Fruit fly (Drosophila melanogaster) whole organism, embryonic: ENCODE results near the gene Dsp1.

Source experiments
- Atf-2 ChIP-seq: fragments of 200-800 bp; sonication (Bioruptor generic); optimal IDR thresholded peaks from 2 replicates; lab custom pipeline; 2016; ENCODE audit warnings: missing biosample characterization, missing genetic modification characterization
- Bteb2 ChIP-seq: fragments of 200-800 bp; sonication (Bioruptor generic); optimal IDR thresholded peaks from 2 replicates; lab custom pipeline; 2016; ENCODE audit warnings: missing biosample characterization, missing genetic modification characterization
- CG10267 ChIP-seq: fragments of 200-800 bp; sonication (Bioruptor generic); optimal IDR thresholded peaks from 2 replicates; lab custom pipeline; 2018; ENCODE audit warnings: missing biosample characterization, mild to moderate bottlenecking, missing genetic modification characterization, moderate library complexity
- CG12299 ChIP-seq: fragments of 200-800 bp; sonication (Bioruptor generic); optimal IDR thresholded peaks from 2 replicates; lab custom pipeline; 2018; ENCODE audit warnings: missing biosample characterization, mild to moderate bottlenecking, missing genetic modification characterization
- CG1233 ChIP-seq: fragments of 200-800 bp; sonication (Bioruptor generic); optimal IDR thresholded peaks from 4 replicates; lab custom pipeline; 2018; ENCODE audit warnings: missing biosample characterization, mild to moderate bottlenecking, missing genetic modification characterization
- CG12391 ChIP-seq: fragments of 200-800 bp; sonication (Bioruptor generic); optimal IDR thresholded peaks from 3 replicates; lab custom pipeline; 2018; ENCODE audit warnings: missing biosample characterization, mild to moderate bottlenecking, missing genetic modification characterization, moderate library complexity
- CG12942 ChIP-seq: fragments of 200-800 bp; sonication (Bioruptor generic); optimal IDR thresholded peaks from 3 replicates; lab custom pipeline; 2016; ENCODE audit warnings: missing biosample characterization, missing genetic modification characterization
- CG13123 ChIP-seq: fragments of 200-800 bp; sonication (Bioruptor generic); optimal IDR thresholded peaks from 2 replicates; lab custom pipeline; 2016; ENCODE audit warnings: missing biosample characterization, missing genetic modification characterization
- CG15514 ChIP-seq: fragments of 200-800 bp; sonication (Bioruptor generic); optimal IDR thresholded peaks from 3 replicates; lab custom pipeline; 2017; ENCODE audit warnings: missing biosample characterization, missing genetic modification characterization, mild to moderate bottlenecking, moderate library complexity, missing genetic modification reagents
- CG15696 ChIP-seq: fragments of 200-800 bp; sonication (Bioruptor generic); optimal IDR thresholded peaks from 2 replicates; lab custom pipeline; 2019; ENCODE audit warnings: missing biosample characterization, mild to moderate bottlenecking, missing genetic modification characterization, moderate library complexity
- CG16813 ChIP-seq: fragments of 200-800 bp; sonication (Bioruptor generic); IDR thresholded peaks from 3 replicates; pipeline ENCODE4 v1.3.6; 2022; ENCODE audit warnings: missing biosample characterization, missing genetic modification characterization; ENCODE audit not compliant: partially characterized antibody
- CG17361 ChIP-seq: fragments of 200-800 bp; sonication (Bioruptor generic); IDR thresholded peaks from 3 replicates; pipeline ENCODE4 v1.3.6; 2022; ENCODE audit warnings: missing biosample characterization, missing genetic modification characterization
- CG18011 ChIP-seq: fragments of 200-800 bp; sonication (Bioruptor generic); optimal IDR thresholded peaks from 2 replicates; lab custom pipeline; 2017; ENCODE audit warnings: missing biosample characterization, missing genetic modification characterization, mild to moderate bottlenecking, moderate library complexity, missing genotype
- CG18262 ChIP-seq: fragments of 200-800 bp; optimal IDR thresholded peaks from 3 replicates; lab custom pipeline; 2019; ENCODE audit warnings: missing biosample characterization, mild to moderate bottlenecking, missing genetic modification characterization, moderate library complexity
- CG2889 ChIP-seq: fragments of 200-800 bp; sonication (Bioruptor generic); IDR thresholded peaks from 3 replicates; pipeline ENCODE4 v1.3.6; 2022; ENCODE audit warnings: missing biosample characterization, missing genetic modification characterization
- CG31441 ChIP-seq: fragments of 200-800 bp; sonication (Bioruptor generic); IDR thresholded peaks from 2 replicates; pipeline ENCODE4 v1.3.6; 2022; ENCODE audit warnings: missing biosample characterization, missing genetic modification characterization
- CG3407 ChIP-seq: fragments of 200-800 bp; sonication (Bioruptor generic); optimal IDR thresholded peaks from 2 replicates; lab custom pipeline; 2018; ENCODE audit warnings: missing biosample characterization, mild to moderate bottlenecking, missing genetic modification characterization
- CG4360 ChIP-seq: fragments of 200-800 bp; sonication (Bioruptor generic); IDR thresholded peaks from 2 replicates; pipeline ENCODE4 v1.3.6; 2022; ENCODE audit warnings: missing biosample characterization, missing genetic modification characterization
- CG5245 ChIP-seq: fragments of 200-800 bp; sonication (Bioruptor generic); optimal IDR thresholded peaks from 3 replicates; lab custom pipeline; 2016; ENCODE audit warnings: missing biosample characterization, missing genetic modification characterization
- CG6813 ChIP-seq: fragments of 200-800 bp; sonication (Bioruptor generic); optimal IDR thresholded peaks from 2 replicates; lab custom pipeline; 2017; ENCODE audit warnings: missing biosample characterization, missing genetic modification characterization, mild to moderate bottlenecking, moderate library complexity, missing genetic modification reagents
- CG7745 ChIP-seq: fragments of 200-800 bp; sonication (Bioruptor generic); optimal IDR thresholded peaks from 2 replicates; lab custom pipeline; 2018; ENCODE audit warnings: missing biosample characterization, mild to moderate bottlenecking, missing genetic modification characterization, moderate library complexity
- Dp ChIP-seq: fragments of 200-800 bp; sonication (Bioruptor generic); optimal IDR thresholded peaks from 2 replicates; lab custom pipeline; 2018; ENCODE audit warnings: missing biosample characterization, mild to moderate bottlenecking, missing genetic modification characterization, moderate library complexity
- Dref ChIP-seq: fragments of 200-800 bp; sonication (Bioruptor generic); IDR thresholded peaks from 2 replicates; pipeline ENCODE4 v1.3.6; 2022; ENCODE audit warnings: missing biosample characterization, missing genetic modification characterization
- Nf-YB ChIP-seq: fragments of 200-800 bp; sonication (Bioruptor generic); optimal IDR thresholded peaks from 3 replicates; lab custom pipeline; 2019; ENCODE audit warnings: missing biosample characterization, mild to moderate bottlenecking, missing genetic modification characterization, moderate library complexity
- Optix ChIP-seq: fragments of 200-800 bp; sonication (Bioruptor generic); IDR thresholded peaks from 3 replicates; pipeline ENCODE4 v1.3.6; 2022; ENCODE audit warnings: missing biosample characterization, missing genetic modification characterization
- Sry-β ChIP-seq: fragments of 200-800 bp; sonication (Bioruptor generic); optimal IDR thresholded peaks from 2 replicates; lab custom pipeline; 2018; ENCODE audit warnings: missing biosample characterization, mild to moderate bottlenecking, missing genetic modification characterization, moderate library complexity
- al ChIP-seq: fragments of 200-800 bp; sonication (Bioruptor generic); IDR thresholded peaks from 2 replicates; pipeline ENCODE4 v1.3.6; 2022; ENCODE audit warnings: missing biosample characterization, missing genetic modification characterization
- bab2 ChIP-seq: fragments of 200-800 bp; sonication (Bioruptor generic); optimal IDR thresholded peaks from 2 replicates; lab custom pipeline; 2016; ENCODE audit warnings: missing biosample characterization, missing genetic modification characterization
- caup ChIP-seq: fragments of 200-800 bp; sonication (Bioruptor generic); optimal IDR thresholded peaks from 3 replicates; lab custom pipeline; 2017; ENCODE audit warnings: missing biosample characterization, mild to moderate bottlenecking, missing genetic modification characterization, moderate library complexity; ENCODE audit not compliant: severe bottlenecking
- cg ChIP-seq: fragments of 200-800 bp; sonication (Bioruptor generic); optimal IDR thresholded peaks from 3 replicates; lab custom pipeline; 2019; ENCODE audit warnings: missing biosample characterization, mild to moderate bottlenecking, missing genetic modification characterization, moderate library complexity
- chn ChIP-seq: fragments of 200-800 bp; sonication (Bioruptor generic); optimal IDR thresholded peaks from 2 replicates; lab custom pipeline; 2016; ENCODE audit warnings: missing biosample characterization, missing genetic modification characterization
- dysf ChIP-seq: fragments of 200-800 bp; sonication (Bioruptor generic); IDR thresholded peaks from 3 replicates; pipeline ENCODE4 v1.3.6; 2022; ENCODE audit warnings: missing biosample characterization, missing genetic modification characterization
- exex ChIP-seq: fragments of 200-800 bp; sonication (Bioruptor generic); optimal IDR thresholded peaks from 4 replicates; lab custom pipeline; 2018; ENCODE audit warnings: missing biosample characterization, mild to moderate bottlenecking, missing genetic modification characterization, moderate library complexity
- eyg ChIP-seq: fragments of 200-800 bp; sonication (Bioruptor generic); optimal IDR thresholded peaks from 3 replicates; lab custom pipeline; 2016; ENCODE audit warnings: missing biosample characterization, missing genetic modification characterization
- fd3F ChIP-seq: fragments of 200-800 bp; sonication (Bioruptor generic); optimal IDR thresholded peaks from 2 replicates; lab custom pipeline; 2018; ENCODE audit warnings: missing biosample characterization, mild to moderate bottlenecking, missing genetic modification characterization, moderate library complexity
- gem ChIP-seq: fragments of 200-800 bp; sonication (Bioruptor generic); optimal IDR thresholded peaks from 2 replicates; lab custom pipeline; 2019; ENCODE audit warnings: missing biosample characterization, mild to moderate bottlenecking, missing genetic modification characterization, moderate library complexity
- gsb-n ChIP-seq: fragments of 200-800 bp; sonication (Bioruptor generic); optimal IDR thresholded peaks from 3 replicates; lab custom pipeline; 2018; ENCODE audit warnings: missing biosample characterization, mild to moderate bottlenecking, missing genetic modification characterization
- ken ChIP-seq: fragments of 200-800 bp; sonication (Bioruptor generic); IDR thresholded peaks from 3 replicates; pipeline ENCODE4 v1.3.6; 2022; ENCODE audit warnings: missing biosample characterization, missing genetic modification characterization
- ro ChIP-seq: fragments of 200-800 bp; sonication (Bioruptor generic); IDR thresholded peaks from 2 replicates; pipeline ENCODE4 v1.3.6; 2022; ENCODE audit warnings: missing biosample characterization, missing genetic modification characterization
- sc ChIP-seq, 3 experiments: fragments of >200 bp in 2 of 3; fragments of 200-800 bp in 1 of 3; sonication (Bioruptor generic) in 1 of 3; optimal IDR thresholded peaks; 2 replicates in 2 of 3; 3 replicates in 1 of 3; lab custom pipeline; 2017; ENCODE audit warnings: mild to moderate bottlenecking in 1 of 3, missing biosample characterization in 1 of 3, missing genetic modification characterization in 1 of 3, missing genetic modification reagents in 1 of 3
- schlank ChIP-seq: fragments of 200-800 bp; sonication (Bioruptor generic); optimal IDR thresholded peaks from 2 replicates; lab custom pipeline; 2018; ENCODE audit warnings: missing biosample characterization, mild to moderate bottlenecking, missing genetic modification characterization
- sens ChIP-seq: fragments of 200-800 bp; sonication (Bioruptor generic); peaks from one replicate; lab custom pipeline; 2016; ENCODE audit warnings: missing biosample characterization, missing genetic modification characterization
- slbo ChIP-seq: fragments of 200-800 bp; sonication (Bioruptor generic); IDR thresholded peaks from 2 replicates; pipeline ENCODE4 v1.3.6; 2022; ENCODE audit warnings: missing biosample characterization, missing genetic modification characterization
- slp2 ChIP-seq: fragments of 200-800 bp; sonication (Bioruptor generic); optimal IDR thresholded peaks from 2 replicates; lab custom pipeline; 2016; ENCODE audit warnings: missing biosample characterization, missing genetic modification characterization
- so ChIP-seq: fragments of 200-800 bp; sonication (Bioruptor generic); IDR thresholded peaks from 3 replicates; pipeline ENCODE4 v1.3.6; 2022; ENCODE audit warnings: missing biosample characterization, missing genetic modification characterization
- vnd ChIP-seq: fragments of 200-800 bp; sonication (Bioruptor generic); IDR thresholded peaks from 3 replicates; pipeline ENCODE4 v1.3.6; 2022; ENCODE audit warnings: missing biosample characterization, missing genetic modification characterization; ENCODE audit not compliant: partially characterized antibody
- wdn ChIP-seq: fragments of 200-800 bp; sonication (Bioruptor generic); IDR thresholded peaks from 2 replicates; pipeline ENCODE4 v1.3.6; 2022; ENCODE audit warnings: missing biosample characterization, missing genetic modification characterization

Gene Dsp1

DNA sequence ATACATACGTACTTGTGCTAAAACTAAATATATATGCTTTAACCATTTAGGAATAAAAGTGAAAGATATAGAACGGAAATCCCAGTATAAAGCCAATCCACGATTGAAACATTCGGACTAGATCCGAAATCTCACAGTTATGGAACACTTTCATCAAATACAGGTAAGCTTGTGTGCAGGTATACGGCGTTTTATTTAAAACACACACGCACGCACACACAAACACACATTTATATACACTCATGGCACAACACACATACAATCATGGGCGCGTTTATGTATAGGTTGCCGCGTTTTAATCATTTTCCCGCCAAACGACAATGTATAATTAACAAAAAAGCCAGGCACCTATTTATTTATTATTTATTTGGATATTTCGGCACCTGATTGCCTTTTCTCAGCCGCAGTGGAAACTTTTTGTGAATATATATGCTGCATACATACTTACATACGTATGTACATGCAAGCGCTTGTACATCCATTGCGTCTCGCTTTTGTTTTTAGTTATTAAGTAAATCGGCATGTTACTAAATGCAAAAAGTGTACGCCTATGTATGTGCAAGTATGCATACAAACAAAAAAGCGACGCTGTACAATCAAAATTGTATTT is 944 bp downstream of the Dsp1 start (continued):
- no peak for TF ChIP-seq CG12391 (tag; lab: Kevin White, UChicago)
- peak; percentile 3 for TF ChIP-seq Dp (GFP tag; lab: Kevin White, UChicago)
- no peak for TF ChIP-seq Bteb2 (GFP tag; lab: Kevin White, UChicago)
- TF ChIP-seq Sry-β (GFP tag; lab: Kevin White, UChicago), result no peak
- no peak for TF ChIP-seq ken (GFP tag; lab: Robert Waterston, UW)
- no peak for TF ChIP-seq wdn
- no peak for TF ChIP-seq slbo (GFP tag; lab: Robert Waterston, UW)
- TF ChIP-seq bab2 (GFP tag; lab: Kevin White, UChicago), result no peak
- TF ChIP-seq CG12942 (GFP tag; lab: Kevin White, UChicago), result no peak
- no peak for TF ChIP-seq eyg
- TF ChIP-seq gsb-n (tag; lab: Kevin White, UChicago), result no peak
- peak; percentile 89 for TF ChIP-seq cg (GFP tag; lab: Kevin White, UChicago)
- TF ChIP-seq CG1233 (GFP tag; lab: Kevin White, UChicago), result no peak

DNA sequence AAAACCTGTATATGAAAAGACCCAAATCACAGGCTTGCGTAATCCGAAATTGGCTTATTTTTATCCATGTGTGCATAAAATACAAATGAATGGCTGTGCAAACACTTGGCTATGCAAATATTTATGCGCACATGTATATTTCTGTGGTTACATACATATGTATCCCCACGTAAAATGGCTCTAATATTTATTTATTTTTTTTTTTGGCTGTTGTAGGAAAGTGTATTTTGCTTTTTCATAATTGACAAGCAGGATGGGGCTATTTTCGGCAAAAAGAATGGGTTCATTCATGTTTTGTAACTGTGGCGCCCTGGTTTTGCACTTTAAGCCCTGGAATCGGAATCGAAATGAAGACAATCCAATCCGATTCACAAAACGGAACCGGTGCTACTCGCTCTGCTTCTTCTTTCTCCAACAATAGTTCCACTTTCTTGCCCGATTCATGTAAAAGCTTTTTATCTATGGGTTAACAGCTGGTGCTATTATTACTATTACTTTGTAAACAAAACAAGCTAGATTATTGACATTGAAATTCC is 1.8 kb downstream of the Dsp1 start:
- TF ChIP-seq caup (GFP tag; lab: Kevin White, UChicago) (peak; percentile 72), sens (GFP tag; lab: Kevin White, UChicago) (peak; percentile 95), al (GFP tag; lab: Robert Waterston, UW) (peak; percentile 75), Dref (GFP tag; lab: Robert Waterston, UW) (peak; percentile 37), schlank (tag; lab: Kevin White, UChicago) (peak; percentile 64), CG7745 (no peak), Atf-2 (peak; percentile 71), dysf (GFP tag; lab: Robert Waterston, UW) (peak; percentile 76; the same call in 2 of the 3 replicates), CG12299 (peak; percentile 13), CG2889 (GFP tag; lab: Robert Waterston, UW) (peak; percentile 61; the same call in 1 of the 3 replicates), CG17361 (GFP tag; lab: Robert Waterston, UW) (peak; percentile 66), Nf-YB (GFP tag; lab: Kevin White, UChicago) (peak; percentile 59), CG31441 (GFP tag; lab: Robert Waterston, UW) (peak; percentile 52; the same call in 1 of the 2 replicates), slbo (GFP tag; lab: Robert Waterston, UW) (peak; percentile 86), CG15696 (tag; lab: Kevin White, UChicago) (peak; percentile 21), CG15514 (GFP tag; lab: Kevin White, UChicago) (peak; percentile 99), slp2 (GFP tag; lab: Kevin White, UChicago) (peak; percentile 49), gem (tag; lab: Kevin White, UChicago) (peak; percentile 71), CG13123 (GFP tag; lab: Kevin White, UChicago) (peak; percentile 14), CG16813 (no peak), vnd (GFP tag; lab: Robert Waterston, UW) (no peak), so (GFP tag; lab: Robert Waterston, UW) (peak; percentile 86), CG3407 (GFP tag; lab: Kevin White, UChicago) (peak; percentile 30), sc (optimal IDR thresholded peaks at IDR 0.05; lab: Kevin White, UChicago) (no peak), sc (GFP tag; optimal IDR thresholded peaks at IDR 0.05; lab: Kevin White, UChicago) (no peak), CG4360 (GFP tag; lab: Robert Waterston, UW) (0 out of 2 replicates have a peak, but pooled peaks have one; percentile 38), CG18011 (GFP tag; lab: Kevin White, UChicago) (peak; percentile 63), exex (peak; percentile 34), CG10267 (tag; lab: Kevin White, UChicago) (peak; percentile 25), chn (GFP tag; lab: Kevin White, UChicago) (peak; percentile 77), fd3F (GFP tag; lab: Kevin White, UChicago) (peak; percentile 63), Optix (GFP tag; lab: Robert Waterston, UW) (peak; percentile 62; the same call in 1 of the 3 replicates), CG6813 (GFP tag; lab: Kevin White, UChicago) (peak; percentile 68), CG5245 (GFP tag; lab: Kevin White, UChicago) (peak; percentile 38), ro (GFP tag; lab: Robert Waterston, UW) (0 out of 2 replicates have a peak, but pooled peaks have one; percentile 8), CG18262 (tag; lab: Kevin White, UChicago) (peak; percentile 30)
